Worm (Caenorhabditis elegans): ENCODE results near the gene cwf-19L1.

DNA sequence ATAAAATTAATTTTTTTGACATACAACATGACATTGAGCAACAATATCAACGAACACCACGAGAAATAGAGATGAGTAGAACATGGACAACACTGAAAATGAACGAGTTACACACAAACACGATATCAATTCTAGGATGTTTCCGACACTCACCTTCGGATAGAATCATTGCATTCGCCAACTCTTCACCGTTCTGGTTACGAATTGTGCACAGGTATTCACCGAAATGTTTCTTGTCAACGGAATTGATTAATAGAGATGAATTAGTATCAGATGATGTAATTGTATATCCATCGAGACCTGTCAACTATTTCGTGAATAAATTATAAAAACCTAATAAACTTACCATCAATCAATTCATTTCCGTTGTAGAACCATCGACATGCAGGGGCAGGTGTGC is 14.0 kb downstream of the cwf-19L1 start:
- TF ChIP-seq nhr-23 (tag; optimal IDR thresholded peaks at IDR 0.05) = no peak
- TF ChIP-seq ama-1 (optimal IDR thresholded peaks at IDR 0.05) = no peak

All from whole organism, L3 larva.